Fruit fly (Drosophila melanogaster) whole organism, prepupa: ENCODE measurements around the gene Mnt.
A peak's percentile ranks its signal among the peaks of the same experiment; 100 is the strongest.

Source experiments
- CG16779 ChIP-seq: fragments of 200-800 bp; sonication (Bioruptor generic); optimal IDR thresholded peaks from 3 replicates; lab custom pipeline; 2017; ENCODE audit warnings: missing biosample characterization, mild to moderate bottlenecking, missing genetic modification characterization
- CG3919 ChIP-seq: fragments of 200-800 bp; sonication (Bioruptor generic); optimal IDR thresholded peaks from 3 replicates; lab custom pipeline; 2016; ENCODE audit warnings: missing biosample characterization, missing genetic modification characterization
- CG6792 ChIP-seq: fragments of 200-800 bp; sonication (Bioruptor generic); optimal IDR thresholded peaks from 3 replicates; lab custom pipeline; 2016; ENCODE audit warnings: missing biosample characterization, missing genetic modification characterization
- CG6808 ChIP-seq: fragments of 200-800 bp; sonication (Bioruptor generic); optimal IDR thresholded peaks from 3 replicates; lab custom pipeline; 2017; ENCODE audit warnings: missing biosample characterization, missing genetic modification characterization, mild to moderate bottlenecking, moderate library complexity, missing genetic modification reagents
- CG6854 ChIP-seq: fragments of 200-800 bp; sonication (Bioruptor generic); optimal IDR thresholded peaks from 2 replicates; lab custom pipeline; 2017; ENCODE audit warnings: missing biosample characterization, mild to moderate bottlenecking, missing genetic modification characterization
- acj6 ChIP-seq: fragments of 200-800 bp; sonication (Bioruptor generic); optimal IDR thresholded peaks from 3 replicates; lab custom pipeline; 2016; ENCODE audit warnings: missing biosample characterization, missing genetic modification characterization
- esn ChIP-seq: fragments of 200-800 bp; sonication (Bioruptor generic); optimal IDR thresholded peaks from 2 replicates; lab custom pipeline; 2016; ENCODE audit warnings: missing biosample characterization, mild to moderate bottlenecking, missing genetic modification characterization, moderate library complexity
- vri ChIP-seq: fragments of 200-800 bp; sonication (Bioruptor generic); optimal IDR thresholded peaks from 3 replicates; lab custom pipeline; 2016; ENCODE audit warnings: missing biosample characterization, mild to moderate bottlenecking, missing genetic modification characterization

dm6 chrX:3679921-3680702, 8.5 kb downstream of the Mnt start:
- TF ChIP-seq acj6 (GFP tag; lab: Kevin White, UChicago): no peak
- no peak for TF ChIP-seq CG3919 (GFP tag; lab: Kevin White, UChicago)
- peak; percentile 90 for TF ChIP-seq CG6808 (GFP tag; lab: Kevin White, UChicago)
- no peak for TF ChIP-seq CG6792 (GFP tag; lab: Kevin White, UChicago)
- TF ChIP-seq vri (GFP tag; lab: Kevin White, UChicago): peak; percentile 76
- TF ChIP-seq esn (GFP tag; lab: Kevin White, UChicago): peak; percentile 50
- TF ChIP-seq CG16779 (tag; lab: Kevin White, UChicago): peak; percentile 88
- TF ChIP-seq CG6854 (GFP tag; lab: Kevin White, UChicago): peak; percentile 66
